Worm (Caenorhabditis elegans): ENCODE measurements around the gene ceh-100.

The ceh-100 gene

ce11 chrII:12603667-12604621 is at the start of gene ceh-100, which contains the start of gene lips-15:
ceh-100 (minus strand) TSS chrII:12603680.
lips-15 (plus strand) TSS chrII:12604386.
- no peak for TF ChIP-seq aly-2 (tag; optimal IDR thresholded peaks at IDR 0.05)
- TF ChIP-seq nhr-84 (tag; optimal IDR thresholded peaks at IDR 0.05) = no peak
- peak in 1 of 6 experiments; percentile 16 for TF ChIP-seq elt-3 (tag; optimal IDR thresholded peaks at IDR 0.05)
- no peak for TF ChIP-seq efl-3 (GFP tag; optimal IDR thresholded peaks at IDR 0.05)
- TF ChIP-seq blmp-1 (tag; optimal IDR thresholded peaks at IDR 0.05) = no peak
- TF ChIP-seq mab-9 (GFP tag; IDR thresholded peaks at IDR 0.05) = no peak
- peak; percentile 5 for TF ChIP-seq lin-13 (GFP tag; optimal IDR thresholded peaks at IDR 0.05)
- no peak for TF ChIP-seq unc-130 (tag; optimal IDR thresholded peaks at IDR 0.05)
- TF ChIP-seq lin-39 (tag; optimal IDR thresholded peaks at IDR 0.05) = no peak
- TF ChIP-seq fos-1 (tag; optimal IDR thresholded peaks at IDR 0.05) = no peak
- no peak for TF ChIP-seq irx-1 (tag; optimal IDR thresholded peaks at IDR 0.05)
- TF ChIP-seq sptf-1 (tag; optimal IDR thresholded peaks at IDR 0.05) = no peak
- no peak for TF ChIP-seq nhr-12 (tag; optimal IDR thresholded peaks at IDR 0.05)
- no peak for TF ChIP-seq pax-3 (tag; optimal IDR thresholded peaks at IDR 0.05)
- no peak for TF ChIP-seq rnt-1 (tag; optimal IDR thresholded peaks at IDR 0.05)
- peak; percentile 16 for TF ChIP-seq snpc-4 (tag; optimal IDR thresholded peaks at IDR 0.05)
- no peak for TF ChIP-seq hlh-4 (tag; optimal IDR thresholded peaks at IDR 0.05)
- no peak for TF ChIP-seq nhr-19 (GFP tag; conservative IDR thresholded peaks at IDR 0.05)
- TF ChIP-seq fkh-4 (tag; optimal IDR thresholded peaks at IDR 0.05; ENCODE audit: borderline replicate concordance) = no peak
- peak; percentile 17 for TF ChIP-seq skn-1 (tag; optimal IDR thresholded peaks at IDR 0.05)
- no peak for TF ChIP-seq ceh-8 (GFP tag; optimal IDR thresholded peaks at IDR 0.05)
- no peak for TF ChIP-seq isw-1 (GFP tag; IDR thresholded peaks at IDR 0.05)
- TF ChIP-seq nhr-11 (tag; optimal IDR thresholded peaks at IDR 0.05) = no peak
- no peak for TF ChIP-seq ztf-4 (tag; optimal IDR thresholded peaks at IDR 0.05)
- no peak for TF ChIP-seq pqm-1 (tag; optimal IDR thresholded peaks at IDR 0.05)
- TF ChIP-seq hpl-2 (GFP tag; optimal IDR thresholded peaks at IDR 0.05) = no peak
- TF ChIP-seq mdl-1 (tag; optimal IDR thresholded peaks at IDR 0.05) = no peak
- TF ChIP-seq lin-35 (GFP tag; optimal IDR thresholded peaks at IDR 0.05) = peak; percentile 8 to 65
- no peak for TF ChIP-seq nhr-20 (tag; optimal IDR thresholded peaks at IDR 0.05)
- TF ChIP-seq snu-23 (GFP tag; optimal IDR thresholded peaks at IDR 0.05) = peak; percentile 42
- no peak for TF ChIP-seq unc-86 (tag; optimal IDR thresholded peaks at IDR 0.05)
- no peak for TF ChIP-seq fkh-8 (tag; optimal IDR thresholded peaks at IDR 0.05)
- TF ChIP-seq fkh-10 (GFP tag; optimal IDR thresholded peaks at IDR 0.05) = no peak
- TF ChIP-seq F16B12.6 (tag; optimal IDR thresholded peaks at IDR 0.05) = no peak
- no peak for TF ChIP-seq unc-30 (tag; optimal IDR thresholded peaks at IDR 0.05)
- no peak for TF ChIP-seq mef-2 (tag; optimal IDR thresholded peaks at IDR 0.05)
- TF ChIP-seq Y116A8C.19 (tag; optimal IDR thresholded peaks at IDR 0.05; ENCODE audit: borderline replicate concordance) = no peak
- no peak for TF ChIP-seq ces-1 (GFP tag; optimal IDR thresholded peaks at IDR 0.05)
- peak; percentile 13 to 70 (median 45) for TF ChIP-seq dpl-1 (GFP tag; optimal IDR thresholded peaks at IDR 0.05)
- peak; percentile 22 to 23 for TF ChIP-seq lsy-2 (tag; optimal IDR thresholded peaks at IDR 0.05)
- no peak for TF ChIP-seq ceh-63 (GFP tag; optimal IDR thresholded peaks at IDR 0.05)
- no peak for TF ChIP-seq unc-98 (GFP tag; IDR thresholded peaks at IDR 0.05)
- TF ChIP-seq jun-1 (tag; optimal IDR thresholded peaks at IDR 0.05) = no peak
- TF ChIP-seq ceh-82 (tag; optimal IDR thresholded peaks at IDR 0.05) = peak in 1 of 3 experiments; percentile 10
- TF ChIP-seq egl-13 (tag; optimal IDR thresholded peaks at IDR 0.05) = no peak
- TF ChIP-seq zag-1 (tag; optimal IDR thresholded peaks at IDR 0.05) = no peak
- no peak for TF ChIP-seq zip-4 (GFP tag; optimal IDR thresholded peaks at IDR 0.05)
- TF ChIP-seq sup-37 (GFP tag; optimal IDR thresholded peaks at IDR 0.05) = no peak
- no peak for TF ChIP-seq egl-27 (tag; optimal IDR thresholded peaks at IDR 0.05)
- peak; percentile 64 to 71 for TF ChIP-seq efl-1 (optimal IDR thresholded peaks at IDR 0.05)
- TF ChIP-seq efl-1 (GFP tag; optimal IDR thresholded peaks at IDR 0.05 in 1 of 2) = peak; percentile 74 to 94

Measured in whole organism, L1 larva.